Fruit fly (Drosophila melanogaster) whole organism, wandering third instar larva: ENCODE measurements around the gene Ir7g.

Source experiments
- Abd-B ChIP-seq: fragments of >200 bp; optimal IDR thresholded peaks from 2 replicates; lab custom pipeline; 2017; ENCODE audit warnings: missing biosample characterization, missing genetic modification characterization
- CG32264 ChIP-seq: fragments of 200-800 bp; sonication (Bioruptor generic); optimal IDR thresholded peaks from 2 replicates; lab custom pipeline; 2016; ENCODE audit warnings: missing biosample characterization, missing genetic modification characterization
- CG9705 ChIP-seq: fragments of 200-800 bp; sonication (Bioruptor generic); optimal IDR thresholded peaks from 2 replicates; lab custom pipeline; 2018; ENCODE audit warnings: missing biosample characterization, mild to moderate bottlenecking, missing genetic modification characterization
- CrebA ChIP-seq: fragments of 200-800 bp; sonication (Bioruptor generic); optimal IDR thresholded peaks from 2 replicates; lab custom pipeline; 2016; ENCODE audit warnings: missing biosample characterization, mild to moderate bottlenecking, missing genetic modification characterization, borderline replicate concordance
- Dfd ChIP-seq: fragments of >200 bp; optimal IDR thresholded peaks from 2 replicates; lab custom pipeline; 2017; ENCODE audit warnings: missing biosample characterization, missing genetic modification characterization
- GATAd ChIP-seq: sonication (Bioruptor generic); optimal IDR thresholded peaks from 2 replicates; lab custom pipeline; 2016; ENCODE audit warnings: missing biosample characterization, missing genetic modification characterization
- HLH106 ChIP-seq: fragments of 200-800 bp; optimal IDR thresholded peaks from 3 replicates; lab custom pipeline; 2019; ENCODE audit warnings: missing biosample characterization, mild to moderate bottlenecking, missing genetic modification characterization, moderate library complexity
- Hnf4 ChIP-seq: fragments of 200-800 bp; sonication (Bioruptor generic); optimal IDR thresholded peaks from 2 replicates; lab custom pipeline; 2016; ENCODE audit warnings: missing biosample characterization, mild to moderate bottlenecking, missing genetic modification characterization
- Hr78 ChIP-seq: fragments of >200 bp; optimal IDR thresholded peaks from 2 replicates; lab custom pipeline; 2017; ENCODE audit warnings: missing biosample characterization, missing genetic modification characterization
- Hr83 ChIP-seq: fragments of 200-300 bp; sonication (Bioruptor generic); optimal IDR thresholded peaks from 2 replicates; lab custom pipeline; 2016; ENCODE audit warnings: missing biosample characterization, mild to moderate bottlenecking, missing genetic modification characterization, moderate library complexity; ENCODE audit not compliant: poor library complexity, severe bottlenecking
- Jra ChIP-seq: sonication (Bioruptor generic); optimal IDR thresholded peaks from 2 replicates; lab custom pipeline; 2016; ENCODE audit warnings: missing biosample characterization, missing genetic modification characterization
- Mio ChIP-seq: sonication (Bioruptor generic); optimal IDR thresholded peaks from 2 replicates; lab custom pipeline; 2016; ENCODE audit warnings: missing biosample characterization, missing genetic modification characterization
- Myc ChIP-seq: fragments of >200 bp; optimal IDR thresholded peaks from 2 replicates; lab custom pipeline; 2017
- OdsH ChIP-seq: fragments of 200-800 bp; sonication (Bioruptor generic); optimal IDR thresholded peaks from 2 replicates; lab custom pipeline; 2016; ENCODE audit warnings: missing biosample characterization, mild to moderate bottlenecking, missing genetic modification characterization
- Rel ChIP-seq, 2 experiments: fragments of 200-800 bp; sonication (Bioruptor generic) in 1 of 2; optimal IDR thresholded peaks; 2 replicates in 1 of 2; 3 replicates in 1 of 2; lab custom pipeline; 2016 to 2019; ENCODE audit warnings: mild to moderate bottlenecking in 2 of 2, missing biosample characterization in 2 of 2, missing genetic modification characterization in 2 of 2, moderate library complexity in 1 of 2
- Sp1 ChIP-seq: fragments of 200-800 bp; sonication (Bioruptor generic); optimal IDR thresholded peaks from 3 replicates; lab custom pipeline; 2019; ENCODE audit warnings: missing biosample characterization, mild to moderate bottlenecking, missing genetic modification characterization, moderate library complexity
- Vsx2 ChIP-seq: fragments of 200-300, 225-300 bp; sonication (Bioruptor generic); optimal IDR thresholded peaks from 2 replicates; lab custom pipeline; 2018; ENCODE audit warnings: missing biosample characterization, missing genetic modification characterization; ENCODE audit not compliant: partially characterized antibody
- br ChIP-seq: fragments of 200-800 bp; sonication (Bioruptor generic); optimal IDR thresholded peaks from 2 replicates; lab custom pipeline; 2016; ENCODE audit warnings: missing biosample characterization, missing genetic modification characterization
- brk ChIP-seq: fragments of 200-800 bp; sonication (Bioruptor generic); optimal IDR thresholded peaks from 2 replicates; lab custom pipeline; 2016; ENCODE audit warnings: missing biosample characterization, mild to moderate bottlenecking, missing genetic modification characterization
- dl ChIP-seq, 2 experiments: fragments of 175-275, 200-275 bp in 1 of 2; fragments of 200-275 bp in 1 of 2; sonication (Bioruptor generic); optimal IDR thresholded peaks; lab custom pipeline; 2018; ENCODE audit warnings: mild to moderate bottlenecking in 2 of 2, missing biosample characterization in 2 of 2, missing genetic modification characterization in 2 of 2, moderate library complexity in 2 of 2; ENCODE audit not compliant: partially characterized antibody in 2 of 2, insufficient read depth in 1 of 2
- dmrt93B ChIP-seq: fragments of 200-800 bp; sonication (Bioruptor generic); optimal IDR thresholded peaks from 2 replicates; lab custom pipeline; 2018; ENCODE audit warnings: missing biosample characterization, mild to moderate bottlenecking, missing genetic modification characterization
- dsf ChIP-seq: sonication (Bioruptor generic); optimal IDR thresholded peaks from 2 replicates; lab custom pipeline; 2016; ENCODE audit warnings: missing biosample characterization, missing genetic modification characterization, borderline replicate concordance
- ey ChIP-seq: fragments of 200-800 bp; sonication (Bioruptor generic); optimal IDR thresholded peaks from 2 replicates; lab custom pipeline; 2016; ENCODE audit warnings: missing biosample characterization, missing genetic modification characterization
- foxo ChIP-seq, 2 experiments: fragments of 200-800 bp; sonication (Bioruptor generic); optimal IDR thresholded peaks; 2 replicates in 1 of 2; 3 replicates in 1 of 2; lab custom pipeline; 2016 to 2017; ENCODE audit warnings: missing biosample characterization in 2 of 2, missing genetic modification characterization in 2 of 2
- h ChIP-seq: fragments of 200-800 bp; sonication (Bioruptor generic); optimal IDR thresholded peaks from 3 replicates; lab custom pipeline; 2016; ENCODE audit warnings: missing biosample characterization, mild to moderate bottlenecking, missing genetic modification characterization
- jim ChIP-seq: fragments of 175-275, 200-325 bp; sonication (Bioruptor generic); optimal IDR thresholded peaks from 2 replicates; lab custom pipeline; 2016; ENCODE audit warnings: missing biosample characterization, mild to moderate bottlenecking, missing genetic modification characterization
- lola ChIP-seq: fragments of >200 bp; optimal IDR thresholded peaks from 2 replicates; lab custom pipeline; 2017; ENCODE audit warnings: missing biosample characterization, missing genetic modification characterization
- pan ChIP-seq: fragments of >200 bp; optimal IDR thresholded peaks from 2 replicates; lab custom pipeline; 2017
- psq ChIP-seq: fragments of 200-800 bp; sonication (Bioruptor generic); optimal IDR thresholded peaks from 3 replicates; lab custom pipeline; 2017; ENCODE audit warnings: missing biosample characterization, mild to moderate bottlenecking, missing genetic modification characterization, moderate library complexity
- rgr ChIP-seq: fragments of 200-800 bp; sonication (Bioruptor generic); optimal IDR thresholded peaks from 3 replicates; lab custom pipeline; 2016; ENCODE audit warnings: missing biosample characterization, mild to moderate bottlenecking, missing genetic modification characterization
- sage ChIP-seq: fragments of 200-800 bp; sonication (Bioruptor generic); optimal IDR thresholded peaks from 2 replicates; lab custom pipeline; 2016; ENCODE audit warnings: missing biosample characterization, mild to moderate bottlenecking, missing genetic modification characterization
- sv ChIP-seq: fragments of 200-800 bp; sonication (Bioruptor generic); optimal IDR thresholded peaks from 3 replicates; lab custom pipeline; 2016; ENCODE audit warnings: missing biosample characterization, missing genetic modification characterization
- usp ChIP-seq: fragments of >200 bp; optimal IDR thresholded peaks from 2 replicates; lab custom pipeline; 2017; ENCODE audit warnings: missing biosample characterization, missing genetic modification characterization

Ir7g gene

DNA sequence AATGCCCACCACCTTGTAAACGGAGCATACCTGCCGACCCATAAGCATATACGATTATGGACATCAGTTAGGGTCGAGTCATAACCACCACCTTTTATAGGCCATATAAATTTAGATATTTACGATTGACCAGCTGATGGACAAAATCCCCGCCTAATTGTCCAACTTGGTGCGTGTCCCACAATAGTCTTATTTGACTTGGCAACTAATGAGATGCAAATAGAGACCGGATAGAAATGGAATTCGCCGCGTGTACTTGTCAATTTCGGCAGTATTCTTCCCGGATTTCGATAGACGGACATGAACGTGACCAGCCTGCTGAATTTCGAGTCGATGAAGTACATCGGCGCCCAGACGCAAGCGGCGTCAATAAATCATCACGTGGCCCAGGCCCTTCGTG is at the start of gene Ir7g:
Gene Ir7g, plus strand, starts transcription at position 301 of the 400 bp plus-strand sequence.
- no peak for TF ChIP-seq dmrt93B (GFP tag; lab: Kevin White, UChicago)
- no peak for TF ChIP-seq usp (GFP tag; lab: Kevin White, UChicago)
- TF ChIP-seq HLH106 (tag; lab: Kevin White, UChicago), result no peak
- no peak for TF ChIP-seq GATAd (GFP tag; lab: Kevin White, UChicago)
- no peak for TF ChIP-seq Mio (GFP tag; lab: Kevin White, UChicago)
- no peak for TF ChIP-seq foxo (GFP tag; optimal IDR thresholded peaks at IDR 0.05; lab: Kevin White, UChicago)
- TF ChIP-seq ey, result no peak
- TF ChIP-seq Hr83 (GFP tag; lab: Kevin White, UChicago), result no peak
- TF ChIP-seq OdsH (GFP tag; lab: Kevin White, UChicago), result no peak
- no peak for TF ChIP-seq br
- no peak for TF ChIP-seq jim (GFP tag; lab: Kevin White, UChicago)
- TF ChIP-seq Abd-B (GFP tag; lab: Kevin White, UChicago), result no peak
- no peak for TF ChIP-seq pan (lab: Kevin White, UChicago)
- TF ChIP-seq Myc, result no peak
- TF ChIP-seq sv (GFP tag; lab: Kevin White, UChicago), result no peak
- no peak for TF ChIP-seq Hr78 (GFP tag; lab: Kevin White, UChicago)

DNA sequence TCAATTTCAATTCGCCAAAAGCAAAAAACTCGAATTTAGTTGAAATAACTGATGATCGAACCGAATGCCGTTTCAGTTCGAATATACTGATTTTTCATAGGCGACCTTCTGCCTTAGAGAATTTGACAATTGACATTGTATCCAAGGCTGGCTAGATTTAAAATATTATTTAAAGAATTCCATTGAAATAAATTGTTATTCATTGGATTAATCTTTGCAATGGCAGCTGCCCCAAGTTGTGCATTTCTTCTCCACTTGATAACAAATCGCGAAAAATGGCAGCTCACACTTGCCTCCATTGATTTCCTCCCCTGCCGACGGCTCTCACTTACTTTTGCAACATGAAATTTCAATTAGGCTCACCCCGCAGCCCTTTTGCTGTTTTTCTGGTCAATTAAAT is 30.3 kb upstream of the Ir7g start, which contains the start of gene CG10920:
Gene CG10920, minus strand, starts transcription at position 101 of the 400 bp plus-strand sequence.
- no peak for TF ChIP-seq usp (GFP tag; lab: Kevin White, UChicago)
- no peak for TF ChIP-seq ey
- no peak for TF ChIP-seq dsf (GFP tag; lab: Kevin White, UChicago)
- TF ChIP-seq brk (GFP tag; lab: Kevin White, UChicago), result no peak
- TF ChIP-seq Dfd (GFP tag; lab: Kevin White, UChicago), result no peak
- no peak for TF ChIP-seq CG32264 (GFP tag; lab: Kevin White, UChicago)
- TF ChIP-seq Abd-B (GFP tag; lab: Kevin White, UChicago), result no peak
- no peak for TF ChIP-seq Rel (GFP tag; optimal IDR thresholded peaks at IDR 0.05; lab: Kevin White, UChicago)
- TF ChIP-seq Rel (tag; optimal IDR thresholded peaks at IDR 0.05; lab: Kevin White, UChicago), result no peak
- TF ChIP-seq CG9705 (GFP tag; lab: Kevin White, UChicago), result no peak
- TF ChIP-seq br, result no peak
- TF ChIP-seq Hnf4, result no peak
- TF ChIP-seq Vsx2 (GFP tag; lab: Kevin White, UChicago), result no peak
- TF ChIP-seq Hr83 (GFP tag; lab: Kevin White, UChicago), result no peak
- TF ChIP-seq OdsH (GFP tag; lab: Kevin White, UChicago), result no peak
- TF ChIP-seq Mio (GFP tag; lab: Kevin White, UChicago), result no peak
- no peak for TF ChIP-seq Sp1 (GFP tag; lab: Kevin White, UChicago)
- no peak for TF ChIP-seq HLH106 (tag; lab: Kevin White, UChicago)
- no peak for TF ChIP-seq lola

DNA sequence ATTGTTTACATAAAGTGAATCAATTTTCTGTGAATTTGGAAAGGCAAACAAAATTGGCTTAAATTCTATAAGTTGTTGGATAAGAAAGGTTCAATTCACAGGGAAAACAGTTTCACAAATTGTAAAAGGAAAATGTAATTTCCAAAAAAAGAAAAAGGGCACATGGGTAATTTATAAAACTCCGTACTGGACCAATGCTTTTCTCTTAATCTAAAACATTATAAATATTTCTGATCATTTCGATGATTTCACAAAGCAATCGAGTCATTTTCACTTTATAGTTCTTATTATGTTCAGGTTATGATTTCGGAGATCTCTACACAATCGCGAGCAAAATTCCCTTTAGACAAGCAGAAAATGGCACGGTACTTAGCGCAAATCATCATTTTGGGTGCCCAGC is 26.6 kb upstream of the Ir7g start, which contains the start of gene CG1409:
Gene CG1409, plus strand, starts transcription at position 301 of the 400 bp plus-strand sequence.
- no peak for TF ChIP-seq Dfd (GFP tag; lab: Kevin White, UChicago)
- TF ChIP-seq Abd-B (GFP tag; lab: Kevin White, UChicago), result no peak
- TF ChIP-seq, all 38 proteins: peak for 0

DNA sequence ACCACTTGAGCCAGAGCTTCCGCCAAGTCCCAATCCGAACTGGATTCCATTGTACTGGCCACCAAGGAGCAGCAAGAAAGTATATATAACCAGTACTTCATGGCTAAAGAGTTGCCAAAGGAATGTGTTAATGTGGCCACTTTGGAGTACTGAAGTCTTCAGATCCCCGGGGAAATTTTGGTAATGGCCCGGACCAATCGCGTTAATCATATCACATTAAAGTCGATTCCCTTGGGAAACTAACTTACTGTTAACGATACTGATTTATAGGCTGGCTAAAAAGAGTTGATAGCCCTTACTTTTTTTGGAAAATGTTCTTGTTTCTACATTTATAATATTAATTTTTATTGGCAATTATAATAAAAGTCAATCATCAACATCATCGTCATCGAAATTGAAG is 17.6 kb upstream of the Ir7g start, which contains the start of gene Ir7b:
Gene Ir7b, minus strand, starts transcription at position 101 of the 400 bp plus-strand sequence.
- TF ChIP-seq br (no peak), rgr (no peak), brk (GFP tag; lab: Kevin White, UChicago) (no peak), Jra (no peak), Rel (GFP tag; optimal IDR thresholded peaks at IDR 0.05; lab: Kevin White, UChicago) (no peak), Rel (tag; optimal IDR thresholded peaks at IDR 0.05; lab: Kevin White, UChicago) (no peak), usp (GFP tag; lab: Kevin White, UChicago) (no peak), CrebA (GFP tag; lab: Kevin White, UChicago) (no peak), Vsx2 (GFP tag; lab: Kevin White, UChicago) (no peak), CG9705 (GFP tag; lab: Kevin White, UChicago) (no peak), psq (GFP tag; lab: Kevin White, UChicago) (no peak), dl (GFP tag; optimal IDR thresholded peaks at IDR 0.05; lab: Kevin White, UChicago; ENCODE audit: insufficient read depth in 1 of 2, partially characterized antibody in 2 of 2) (no peak), h (GFP tag; lab: Kevin White, UChicago) (no peak), GATAd (GFP tag; lab: Kevin White, UChicago) (no peak), Hnf4 (no peak), Sp1 (GFP tag; lab: Kevin White, UChicago) (no peak), Abd-B (GFP tag; lab: Kevin White, UChicago) (no peak), Mio (GFP tag; lab: Kevin White, UChicago) (no peak), sage (GFP tag; lab: Kevin White, UChicago) (no peak), OdsH (GFP tag; lab: Kevin White, UChicago) (no peak)
- TF ChIP-seq, all 38 proteins: peak for 0
